Fruit fly (Drosophila melanogaster): ENCODE measurements around the gene FASN2.

DNA sequence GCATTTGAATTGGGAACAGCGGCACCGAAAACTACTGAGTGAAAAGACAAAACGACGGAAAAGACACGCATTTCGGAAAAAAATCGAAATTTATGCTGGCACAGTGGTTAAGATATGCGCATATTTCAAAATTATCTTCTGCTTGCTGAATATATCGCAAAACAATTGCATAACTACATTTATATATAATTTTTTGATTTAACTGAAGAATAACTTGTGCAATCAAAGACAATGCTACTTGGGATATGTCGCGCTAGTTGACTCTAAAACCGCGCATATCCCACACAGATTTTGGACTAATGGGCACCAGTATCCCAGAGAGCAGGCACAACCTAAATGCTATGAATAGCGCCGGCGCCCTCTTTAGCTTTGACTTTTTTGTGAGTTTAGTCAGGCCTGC, 57.1 kb downstream of the FASN2 start:
- no peak for TF ChIP-seq Snoo (tag; optimal IDR thresholded peaks at IDR 0.05)
- peak; percentile 2 for TF ChIP-seq CG8301 (tag; optimal IDR thresholded peaks at IDR 0.05)
- no peak for TF ChIP-seq Pif1A (GFP tag; optimal IDR thresholded peaks at IDR 0.05)
- TF ChIP-seq D1 (tag; optimal IDR thresholded peaks at IDR 0.05): no peak
- no peak for TF ChIP-seq CG8159 (tag; optimal IDR thresholded peaks at IDR 0.05)
- TF ChIP-seq CG4496 (GFP tag; IDR thresholded peaks at IDR 0.05): 0 out of 3 replicates have a peak, but pooled peaks have one; percentile 42
- no peak for TF ChIP-seq Pif1B (GFP tag; optimal IDR thresholded peaks at IDR 0.05)
- no peak for TF ChIP-seq CG12605 (GFP tag; IDR thresholded peaks at IDR 0.05)
- no peak for TF ChIP-seq CG13204 (GFP tag; optimal IDR thresholded peaks at IDR 0.05)
- TF ChIP-seq rn (GFP tag; IDR thresholded peaks at IDR 0.05): no peak

All from whole organism, pupa.